Fruit fly (Drosophila melanogaster): Measurements from ENCODE around the gene CG46339.

CG46339 gene

dm6 chr3R:26963747-26964174 lies 48.2 kb downstream of the CG46339 start (continued):
- TF ChIP-seq CG8290 (GFP tag; optimal IDR thresholded peaks at IDR 0.05) (peak; percentile 36), CG8290 (tag; optimal IDR thresholded peaks at IDR 0.05) (peak in 1 of 2 experiments; percentile 23), lilli (GFP tag; optimal IDR thresholded peaks at IDR 0.05) (peak; percentile 55), Fer1 (GFP tag; optimal IDR thresholded peaks at IDR 0.05) (peak; percentile 81), caup (GFP tag; optimal IDR thresholded peaks at IDR 0.05; ENCODE audit: severe bottlenecking) (peak; percentile 78), Gug (GFP tag; IDR thresholded peaks at IDR 0.05) (0 out of 4 replicates have a peak, but pooled peaks have one; percentile 41), Doc3 (GFP tag; IDR thresholded peaks at IDR 0.05; ENCODE audit: partially characterized antibody) (no peak), rib (GFP tag; IDR thresholded peaks at IDR 0.05) (no peak), Hey (tag; optimal IDR thresholded peaks at IDR 0.05) (no peak), sisA (GFP tag; IDR thresholded peaks at IDR 0.05) (peak; percentile 52), gce (GFP tag; IDR thresholded peaks at IDR 0.05) (no peak; the same call in 2 of the 3 replicates), Fer2 (tag; optimal IDR thresholded peaks at IDR 0.05) (peak; percentile 2), luna (GFP tag; optimal IDR thresholded peaks at IDR 0.05) (peak; percentile 30), br (optimal IDR thresholded peaks at IDR 0.05) (no peak), Atf3 (GFP tag; optimal IDR thresholded peaks at IDR 0.05) (no peak), Nf-YB (GFP tag; optimal IDR thresholded peaks at IDR 0.05) (no peak), usp (GFP tag; optimal IDR thresholded peaks at IDR 0.05) (no peak), da (GFP tag; optimal IDR thresholded peaks at IDR 0.05) (no peak), Nf-YC (tag; optimal IDR thresholded peaks at IDR 0.05) (peak; percentile 27), CG10565 (GFP tag; optimal IDR thresholded peaks at IDR 0.05) (peak; percentile 40), CG17612 (GFP tag; IDR thresholded peaks at IDR 0.05) (no peak), ATbp (GFP tag; optimal IDR thresholded peaks at IDR 0.05) (peak; percentile 27), sim (GFP tag; IDR thresholded peaks at IDR 0.05) (no peak), Bgb (GFP tag; IDR thresholded peaks at IDR 0.05; ENCODE audit: partially characterized antibody) (no peak), repo (GFP tag; optimal IDR thresholded peaks at IDR 0.05) (peak; percentile 70), CG11398 (GFP tag; optimal IDR thresholded peaks at IDR 0.05) (no peak), trh (GFP tag; optimal IDR thresholded peaks at IDR 0.05) (no peak), Scr (GFP tag; IDR thresholded peaks at IDR 0.05; ENCODE audit: partially characterized antibody) (no peak), CG12104 (GFP tag; optimal IDR thresholded peaks at IDR 0.05) (peak; percentile 79), HLHmδ (GFP tag; optimal IDR thresholded peaks at IDR 0.05) (no peak), Gsc (GFP tag; IDR thresholded peaks at IDR 0.05) (no peak), Myb (GFP tag; optimal IDR thresholded peaks at IDR 0.05) (peak; percentile 19), Asciz (GFP tag; optimal IDR thresholded peaks at IDR 0.05) (peak; percentile 78), Dfd (GFP tag; optimal IDR thresholded peaks at IDR 0.05) (no peak), B-H1 (GFP tag; IDR thresholded peaks at IDR 0.05) (no peak), Blimp-1 (GFP tag; optimal IDR thresholded peaks at IDR 0.05) (peak; percentile 75), sqz (GFP tag; optimal IDR thresholded peaks at IDR 0.05) (peak; percentile 42), CG7271 (tag; optimal IDR thresholded peaks at IDR 0.05) (peak; percentile 62), B-H2 (GFP tag; optimal IDR thresholded peaks at IDR 0.05) (no peak), Usf (GFP tag; optimal IDR thresholded peaks at IDR 0.05) (no peak), sd (tag; optimal IDR thresholded peaks at IDR 0.05) (no peak), CG9797 (GFP tag; optimal IDR thresholded peaks at IDR 0.05) (no peak), Mrtf (GFP tag; IDR thresholded peaks at IDR 0.05) (no peak), dmrt99B (tag; optimal IDR thresholded peaks at IDR 0.05) (peak; percentile 76), CG8281 (tag; optimal IDR thresholded peaks at IDR 0.05) (no peak), CG12942 (GFP tag; optimal IDR thresholded peaks at IDR 0.05) (no peak), CG12391 (tag; optimal IDR thresholded peaks at IDR 0.05) (peak; percentile 32), Ssrp (tag; optimal IDR thresholded peaks at IDR 0.05) (no peak), org-1 (GFP tag; optimal IDR thresholded peaks at IDR 0.05) (peak; percentile 50), CkIIα-i1 (GFP tag; IDR thresholded peaks at IDR 0.05) (no peak), HmgZ (tag; optimal IDR thresholded peaks at IDR 0.05) (peak; percentile 3), E2f1 (GFP tag; IDR thresholded peaks at IDR 0.05) (peak; percentile 30; the same call in 1 of the 2 replicates)
